Worm (Caenorhabditis elegans) whole organism, L4/young adult: Measurements from ENCODE around the gene Y44A6D.6.

Source experiments
- W03F9.2 ChIP-seq: fragments of 150-350 bp; optimal IDR thresholded peaks from 2 replicates; lab custom pipeline; 2014; ENCODE audit warnings: missing biosample characterization, missing genetic modification characterization
- dao-5 ChIP-seq: sonication (generic microtip); optimal IDR thresholded peaks from 2 replicates; lab custom pipeline; 2016; ENCODE audit warnings: missing genotype, missing genetic modification characterization, moderate library complexity, missing compliant biosample characterization
- him-1 ChIP-seq: sonication (generic microtip); optimal IDR thresholded peaks from 2 replicates; lab custom pipeline; 2016; ENCODE audit warnings: missing genotype, missing genetic modification reagents, missing genetic modification characterization, missing compliant biosample characterization

The Y44A6D.6 gene

ce11 chrV:20807038-20807437, at the start of gene Y44A6D.6:
Gene Y44A6D.6 (plus strand): TSS chrV:20807338.
- TF ChIP-seq dao-5 (tag; lab: Kevin White, UChicago) (no peak), W03F9.2 (tag; lab: Kevin White, UChicago) (no peak), him-1 (tag; lab: Kevin White, UChicago) (no peak)

ce11 chrV:20758106-20758505, 49.0 kb upstream of the Y44A6D.6 start:
- TF ChIP-seq him-1 (tag; lab: Kevin White, UChicago) (no peak), dao-5 (tag; lab: Kevin White, UChicago) (no peak), W03F9.2 (tag; lab: Kevin White, UChicago) (no peak)

DNA sequence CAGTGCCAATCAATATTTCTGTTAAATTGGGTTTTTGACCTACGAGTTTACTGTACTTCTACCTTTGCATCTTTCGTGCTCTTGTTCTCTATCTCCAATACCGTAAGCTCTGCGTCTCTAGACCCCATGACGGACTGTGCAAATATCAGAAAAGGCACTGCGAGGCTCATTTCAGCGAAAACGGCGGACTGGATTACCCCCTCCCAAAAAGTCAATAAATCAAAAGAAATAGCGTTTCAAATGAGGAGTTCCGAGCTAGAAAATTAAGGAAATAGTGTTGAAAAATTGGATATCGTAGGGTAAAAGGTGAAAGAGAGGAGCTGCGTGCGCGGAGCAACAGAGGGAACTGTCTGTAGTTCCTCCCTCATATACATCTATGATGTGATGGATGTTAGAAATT, 45.4 kb upstream of the Y44A6D.6 start:
- TF ChIP-seq dao-5 (tag; lab: Kevin White, UChicago) (no peak), W03F9.2 (tag; lab: Kevin White, UChicago) (no peak), him-1 (tag; lab: Kevin White, UChicago) (no peak)

DNA sequence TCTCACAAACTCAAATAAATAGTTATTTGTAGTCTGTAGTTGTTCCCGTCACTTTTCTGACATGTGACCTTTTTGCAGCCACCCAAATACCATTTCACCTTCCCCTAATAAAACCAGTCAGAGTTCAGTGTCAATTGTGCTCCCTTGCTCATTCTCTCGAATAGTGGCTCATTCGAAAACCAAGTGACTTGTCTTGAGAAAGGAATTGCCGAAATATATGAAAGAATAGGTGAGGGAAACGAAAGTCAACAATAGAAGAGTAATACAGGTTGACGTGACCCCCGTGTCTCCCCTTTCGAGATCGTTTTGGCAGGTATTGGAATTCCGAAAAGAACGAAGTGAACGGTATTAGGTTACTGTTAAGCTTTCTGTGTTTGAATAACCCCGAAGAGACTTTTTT, 43.9 kb upstream of the Y44A6D.6 start:
- TF ChIP-seq W03F9.2 (tag; lab: Kevin White, UChicago) (no peak), him-1 (tag; lab: Kevin White, UChicago) (no peak), dao-5 (tag; lab: Kevin White, UChicago) (no peak)

- TF ChIP-seq W03F9.2 (tag; lab: Kevin White, UChicago) (no peak), dao-5 (tag; lab: Kevin White, UChicago) (no peak), him-1 (tag; lab: Kevin White, UChicago) (no peak)
These were observed 37.1 kb upstream of the Y44A6D.6 start, which contains the start of gene elp-1 for ce11 chrV:20770061-20770460. Gene elp-1 (minus strand): TSS chrV:20770161.

ce11 chrV:20770846-20771245, 36.3 kb upstream of the Y44A6D.6 start:
- peak; percentile 8 for TF ChIP-seq W03F9.2 (tag; lab: Kevin White, UChicago)
- no peak for TF ChIP-seq him-1 (tag; lab: Kevin White, UChicago)

DNA sequence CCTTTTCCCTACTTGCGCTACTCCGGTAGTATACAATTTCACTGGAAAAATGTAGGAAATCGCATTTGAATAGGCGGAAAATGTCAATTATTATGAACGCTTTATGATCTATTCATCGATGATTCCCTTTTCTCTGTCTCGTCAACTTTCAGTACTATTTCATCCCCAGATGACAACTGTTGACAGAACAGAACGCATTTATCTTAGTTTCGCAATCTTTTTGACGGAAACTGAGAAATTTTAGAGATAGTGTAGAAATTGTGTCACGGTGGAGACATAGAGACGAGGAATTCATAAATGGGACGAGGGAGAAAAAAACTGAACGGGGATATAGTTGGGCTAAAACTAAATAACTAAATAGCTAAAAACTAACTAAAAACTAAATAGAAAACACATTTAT, 35.4 kb upstream of the Y44A6D.6 start:
- TF ChIP-seq him-1 (tag; lab: Kevin White, UChicago), result no peak
- no peak for TF ChIP-seq dao-5 (tag; lab: Kevin White, UChicago)
- TF ChIP-seq W03F9.2 (tag; lab: Kevin White, UChicago), result no peak

DNA sequence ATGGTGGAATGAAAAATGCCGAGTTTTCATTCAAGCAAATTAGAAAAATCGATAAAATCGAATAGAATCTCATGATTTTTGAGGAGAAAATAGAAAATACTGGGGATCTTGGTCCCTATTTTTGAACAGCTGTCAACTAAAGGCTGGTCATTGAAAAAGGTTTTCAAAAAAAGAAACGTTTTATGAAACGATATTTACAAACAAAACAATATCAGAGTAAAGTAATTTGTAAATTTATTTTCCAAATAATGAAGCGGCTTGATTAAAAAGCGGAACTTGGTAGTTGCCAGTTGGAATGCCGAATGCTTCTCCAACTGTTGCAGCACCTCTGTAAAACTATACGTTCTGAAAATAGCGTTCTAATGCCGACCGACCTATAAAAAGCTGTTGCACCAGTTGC, 33.5 kb upstream of the Y44A6D.6 start, which contains the start of gene F38A6.5:
Gene F38A6.5 (minus strand): TSS at position 101 of the 400 bp plus-strand sequence.
- TF ChIP-seq dao-5 (tag; lab: Kevin White, UChicago), result no peak
- no peak for TF ChIP-seq him-1 (tag; lab: Kevin White, UChicago)
- no peak for TF ChIP-seq W03F9.2 (tag; lab: Kevin White, UChicago)

- TF ChIP-seq him-1 (tag; lab: Kevin White, UChicago) (no peak), dao-5 (tag; lab: Kevin White, UChicago) (no peak), W03F9.2 (tag; lab: Kevin White, UChicago) (no peak)
These were observed 31.9 kb upstream of the Y44A6D.6 start, which contains the start of gene F38A6.4 for ce11 chrV:20775269-20775668. Gene F38A6.4 (minus strand): TSS chrV:20775369.

- TF ChIP-seq dao-5 (tag; lab: Kevin White, UChicago), result no peak
- TF ChIP-seq him-1 (tag; lab: Kevin White, UChicago), result peak; percentile 40
- peak; percentile 35 for TF ChIP-seq W03F9.2 (tag; lab: Kevin White, UChicago)
These were observed 30.4 kb upstream of the Y44A6D.6 start for ce11 chrV:20776761-20777160.

- peak; percentile 82 for TF ChIP-seq W03F9.2 (tag; lab: Kevin White, UChicago)
- peak; percentile 94 for TF ChIP-seq him-1 (tag; lab: Kevin White, UChicago)
- TF ChIP-seq dao-5 (tag; lab: Kevin White, UChicago), result no peak
These were observed 28.9 kb upstream of the Y44A6D.6 start for ce11 chrV:20778257-20778697.

DNA sequence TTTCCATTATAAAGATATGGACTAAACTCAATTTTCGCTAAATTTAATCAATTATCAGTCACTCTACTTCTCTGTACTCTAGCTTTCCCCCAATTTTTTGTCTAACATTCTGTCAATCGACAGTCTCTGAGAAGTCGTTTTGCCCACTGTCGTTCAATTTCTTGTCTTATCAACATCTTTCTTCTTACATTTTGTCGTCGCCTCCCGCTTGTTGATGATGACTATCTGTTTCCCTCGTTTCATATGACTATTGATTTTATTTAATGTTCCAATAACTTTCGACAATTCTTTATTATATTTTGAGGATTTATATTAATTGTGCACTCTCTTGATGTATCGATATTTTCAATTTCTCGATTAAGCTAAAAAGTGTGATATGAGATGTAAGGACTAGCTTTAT, 28.3 kb upstream of the Y44A6D.6 start:
- TF ChIP-seq him-1 (tag; lab: Kevin White, UChicago), result no peak
- TF ChIP-seq W03F9.2 (tag; lab: Kevin White, UChicago), result no peak
- no peak for TF ChIP-seq dao-5 (tag; lab: Kevin White, UChicago)

DNA sequence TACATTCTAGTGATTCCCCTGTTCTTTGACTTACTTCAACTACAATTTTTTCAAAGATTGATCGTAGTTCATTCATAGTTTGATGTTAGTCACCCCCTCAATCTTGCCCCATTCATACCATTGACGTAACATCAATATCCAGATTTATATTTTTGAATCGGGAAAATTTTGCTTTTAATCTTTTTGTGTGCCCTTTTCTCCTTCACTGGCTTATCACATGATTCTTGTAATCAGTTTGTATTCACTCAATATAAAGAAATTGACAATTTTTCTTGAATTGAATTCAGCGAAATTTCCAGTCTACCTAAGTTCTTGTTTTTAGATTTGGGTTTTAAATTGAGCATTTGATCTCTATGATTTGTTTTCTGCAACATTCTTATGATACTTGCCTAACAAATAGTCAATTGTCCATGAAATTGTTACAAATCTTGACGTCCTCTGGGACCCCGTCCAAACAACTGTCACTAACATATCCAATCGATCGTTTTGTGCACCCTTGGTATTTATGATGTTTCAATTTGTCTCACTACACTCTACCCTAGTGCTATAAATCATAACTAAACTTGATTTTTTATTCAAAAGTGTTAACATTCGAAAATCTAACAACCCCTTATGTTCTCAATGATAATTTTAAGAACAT, 27.3 kb upstream of the Y44A6D.6 start:
- TF ChIP-seq W03F9.2 (tag; lab: Kevin White, UChicago) (no peak), dao-5 (tag; lab: Kevin White, UChicago) (no peak), him-1 (tag; lab: Kevin White, UChicago) (no peak)

- TF ChIP-seq dao-5 (tag; lab: Kevin White, UChicago) (no peak), him-1 (tag; lab: Kevin White, UChicago) (no peak), W03F9.2 (tag; lab: Kevin White, UChicago) (no peak)
These were observed 26.7 kb upstream of the Y44A6D.6 start, which contains the start of gene hif-1 for ce11 chrV:20780400-20780799. Gene hif-1 (plus strand): TSS chrV:20780407.
